Worm (Caenorhabditis elegans) whole organism, mixed stage, embryonic: ENCODE results near the gene B0334.4.
A peak's percentile ranks its signal among the peaks of the same experiment; 100 is the strongest.

ENCODE experiments used
- M03D4.4 ChIP-seq: sonication (generic microtip); optimal IDR thresholded peaks from 2 replicates; lab custom pipeline; 2017; ENCODE audit warnings: mild to moderate bottlenecking, missing genetic modification characterization, missing compliant biosample characterization
- bed-3 ChIP-seq: fragments of 200-800 bp; sonication (Bioruptor generic); optimal IDR thresholded peaks from 3 replicates; lab custom pipeline; 2018; ENCODE audit warnings: mild to moderate bottlenecking, missing genetic modification characterization, moderate library complexity, missing compliant biosample characterization
- blmp-1 ChIP-seq: fragments of 150-350 bp; optimal IDR thresholded peaks from 2 replicates; lab custom pipeline; 2014; ENCODE audit warnings: missing biosample characterization, missing genetic modification characterization
- ceh-39 ChIP-seq: fragments of 150-350 bp; optimal IDR thresholded peaks from 2 replicates; lab custom pipeline; 2014; ENCODE audit warnings: missing biosample characterization, missing genetic modification characterization
- ceh-43 ChIP-seq: fragments of 200-800 bp; sonication (Bioruptor generic); optimal IDR thresholded peaks from 2 replicates; lab custom pipeline; 2018; ENCODE audit warnings: mild to moderate bottlenecking, missing genetic modification characterization, moderate library complexity, missing compliant biosample characterization
- ceh-83 ChIP-seq: fragments of 200-800 bp; sonication (Bioruptor generic); optimal IDR thresholded peaks from 2 replicates; lab custom pipeline; 2018; ENCODE audit warnings: mild to moderate bottlenecking, missing genetic modification characterization, missing compliant biosample characterization
- ces-1 ChIP-seq: fragments of 150-350 bp; optimal IDR thresholded peaks from 2 replicates; lab custom pipeline; 2014; ENCODE audit warnings: missing biosample characterization, missing genetic modification reagents, missing genetic modification characterization
- cnd-1 ChIP-seq: fragments of 200-800 bp; sonication (Bioruptor generic); optimal IDR thresholded peaks from 2 replicates; lab custom pipeline; 2018; ENCODE audit warnings: mild to moderate bottlenecking, missing genetic modification characterization, missing compliant biosample characterization
- drap-1 ChIP-seq: fragments of 200-800 bp; sonication (Bioruptor generic); optimal IDR thresholded peaks from 3 replicates; lab custom pipeline; 2018; ENCODE audit warnings: mild to moderate bottlenecking, missing genetic modification characterization, missing compliant biosample characterization
- elt-1 ChIP-seq: sonication (generic microtip); optimal IDR thresholded peaks from 2 replicates; lab custom pipeline; 2017; ENCODE audit warnings: missing genetic modification characterization, mild to moderate bottlenecking, missing compliant biosample characterization, antibody characterized with exemption, moderate library complexity, borderline replicate concordance; ENCODE audit not compliant: insufficient read depth
- elt-3 ChIP-seq: fragments of 150-350 bp; optimal IDR thresholded peaks from 2 replicates; lab custom pipeline; 2014; ENCODE audit warnings: missing biosample characterization, missing genetic modification characterization
- flh-1 ChIP-seq: fragments of 200-800 bp; sonication (Bioruptor generic); optimal IDR thresholded peaks from 2 replicates; lab custom pipeline; 2018; ENCODE audit warnings: mild to moderate bottlenecking, missing genetic modification characterization, moderate library complexity, missing compliant biosample characterization
- ham-2 ChIP-seq: fragments of 200-800 bp; sonication (Bioruptor generic); optimal IDR thresholded peaks from 2 replicates; lab custom pipeline; 2018; ENCODE audit warnings: mild to moderate bottlenecking, missing genetic modification characterization, missing compliant biosample characterization
- hlh-1 ChIP-seq: fragments of 150-350 bp; optimal IDR thresholded peaks from 2 replicates; lab custom pipeline; 2014; ENCODE audit warnings: missing biosample characterization, missing genetic modification reagents, missing genetic modification characterization
- lin-13 ChIP-seq: fragments of 150-350 bp; optimal IDR thresholded peaks from 2 replicates; lab custom pipeline; 2014; ENCODE audit warnings: missing biosample characterization, missing genetic modification characterization
- lin-32 ChIP-seq: fragments of 200-800 bp; sonication (Bioruptor generic); optimal IDR thresholded peaks from 2 replicates; lab custom pipeline; 2018; ENCODE audit warnings: mild to moderate bottlenecking, missing genetic modification characterization, missing compliant biosample characterization
- lsy-2 ChIP-seq: fragments of 150-350 bp; optimal IDR thresholded peaks from 2 replicates; lab custom pipeline; 2014; ENCODE audit warnings: missing biosample characterization, missing genetic modification characterization
- mab-5 ChIP-seq: fragments of 150-350 bp; optimal IDR thresholded peaks from 2 replicates; lab custom pipeline; 2014; ENCODE audit warnings: missing biosample characterization, missing genetic modification characterization
- mep-1 ChIP-seq: fragments of 150-350 bp; optimal IDR thresholded peaks from 2 replicates; lab custom pipeline; 2017; ENCODE audit warnings: missing biosample characterization, missing genetic modification reagents, missing genetic modification characterization, inconsistent platforms
- mls-2 ChIP-seq: sonication (generic microtip); optimal IDR thresholded peaks from 2 replicates; lab custom pipeline; 2016; ENCODE audit warnings: mild to moderate bottlenecking, missing genetic modification characterization, moderate library complexity, missing compliant biosample characterization
- nhr-12 ChIP-seq: fragments of 150-350 bp; optimal IDR thresholded peaks from 2 replicates; lab custom pipeline; 2014; ENCODE audit warnings: missing biosample characterization, missing genetic modification characterization
- nhr-2 ChIP-seq: fragments of 150-350 bp; optimal IDR thresholded peaks from 2 replicates; lab custom pipeline; 2014; ENCODE audit warnings: missing biosample characterization, missing genetic modification characterization
- nhr-237 ChIP-seq: fragments of 150-350 bp; optimal IDR thresholded peaks from 2 replicates; lab custom pipeline; 2014; ENCODE audit warnings: missing biosample characterization, missing genetic modification characterization
- nhr-28 ChIP-seq: fragments of 150-350 bp; optimal IDR thresholded peaks from 2 replicates; lab custom pipeline; 2014; ENCODE audit warnings: missing biosample characterization, missing genetic modification characterization
- nhr-76 ChIP-seq: sonication (generic microtip); optimal IDR thresholded peaks from 2 replicates; lab custom pipeline; 2017; ENCODE audit warnings: missing biosample characterization, missing genetic modification characterization
- pha-4 ChIP-seq: fragments of 150-350 bp; optimal IDR thresholded peaks from 2 replicates; lab custom pipeline; 2018; ENCODE audit warnings: missing biosample characterization, missing genetic modification reagents, missing genetic modification characterization
- sem-2 ChIP-seq: fragments of 200-800 bp; sonication (Bioruptor generic); optimal IDR thresholded peaks from 2 replicates; lab custom pipeline; 2018; ENCODE audit warnings: mild to moderate bottlenecking, missing genetic modification characterization, missing compliant biosample characterization
- snpc-4 ChIP-seq: fragments of 150-350 bp; optimal IDR thresholded peaks from 2 replicates; lab custom pipeline; 2014; ENCODE audit warnings: missing biosample characterization, missing genetic modification characterization
- sptf-1 ChIP-seq: sonication (generic microtip); optimal IDR thresholded peaks from 2 replicates; lab custom pipeline; 2017; ENCODE audit warnings: mild to moderate bottlenecking, missing genetic modification characterization, moderate library complexity, missing compliant biosample characterization
- tbx-8 ChIP-seq: fragments of 200-800 bp; sonication (Bioruptor generic); optimal IDR thresholded peaks from 2 replicates; lab custom pipeline; 2018; ENCODE audit warnings: mild to moderate bottlenecking, missing genetic modification characterization, moderate library complexity, missing compliant biosample characterization
- unc-120 ChIP-seq: sonication (generic microtip); optimal IDR thresholded peaks from 2 replicates; lab custom pipeline; 2017; ENCODE audit warnings: missing genetic modification characterization, missing compliant biosample characterization; ENCODE audit not compliant: poor library complexity, severe bottlenecking
- unc-39 ChIP-seq: fragments of 150-350 bp; optimal IDR thresholded peaks from 2 replicates; lab custom pipeline; 2014; ENCODE audit warnings: missing biosample characterization, missing genetic modification characterization
- unc-62 ChIP-seq: fragments of 150-350 bp; optimal IDR thresholded peaks from 2 replicates; lab custom pipeline; 2014; ENCODE audit warnings: missing biosample characterization, missing genetic modification reagents, missing genetic modification characterization
- zip-8 ChIP-seq: fragments of 150-350 bp; optimal IDR thresholded peaks from 2 replicates; lab custom pipeline; 2014; ENCODE audit warnings: missing biosample characterization, missing genetic modification characterization
- ztf-11 ChIP-seq: fragments of 150-350 bp; optimal IDR thresholded peaks from 2 replicates; lab custom pipeline; 2014; ENCODE audit warnings: missing biosample characterization, missing genetic modification characterization

The B0334.4 gene

DNA sequence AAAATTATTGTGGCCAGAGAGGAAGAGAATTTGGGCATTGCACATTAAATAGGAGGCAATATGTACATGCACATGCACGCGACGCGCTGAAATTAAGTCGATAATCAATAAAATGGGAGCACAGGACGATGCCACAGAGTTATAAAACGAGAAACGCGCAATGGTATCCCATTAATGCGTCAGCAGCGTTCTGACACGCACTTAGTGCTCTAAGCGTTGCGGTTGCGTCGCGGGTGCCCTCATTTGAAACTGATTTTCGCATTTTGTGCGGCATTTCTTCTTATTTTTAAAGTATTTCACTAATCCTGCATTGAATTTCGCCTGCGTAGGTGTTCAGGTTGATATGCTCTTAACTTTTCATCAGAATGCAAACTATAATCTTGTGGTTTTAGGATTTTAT is 42.5 kb upstream of the B0334.4 start, which contains the start of gene rsp-1:
Gene rsp-1, plus strand, starts transcription at position 338 of the 400 bp plus-strand sequence.
- TF ChIP-seq nhr-237 (tag; lab: Kevin White, UChicago), result peak; percentile 72
- TF ChIP-seq lin-32 (GFP tag; lab: Kevin White, UChicago), result peak; percentile 20
- TF ChIP-seq unc-62 (GFP tag; lab: Kevin White, UChicago), result peak; percentile 43
- TF ChIP-seq M03D4.4, result peak; percentile 37
- TF ChIP-seq ceh-83 (GFP tag; lab: Kevin White, UChicago), result no peak
- TF ChIP-seq nhr-28, result no peak
- TF ChIP-seq drap-1, result peak; percentile 39
- TF ChIP-seq mab-5 (tag; lab: Kevin White, UChicago), result no peak
- no peak for TF ChIP-seq unc-39 (tag; lab: Kevin White, UChicago)
- peak; percentile 79 for TF ChIP-seq ceh-39 (tag; lab: Kevin White, UChicago)
- TF ChIP-seq sem-2 (GFP tag; lab: Kevin White, UChicago), result no peak
- TF ChIP-seq sptf-1 (tag; lab: Kevin White, UChicago), result peak; percentile 90
- TF ChIP-seq ham-2 (GFP tag; lab: Kevin White, UChicago), result no peak
- peak; percentile 44 for TF ChIP-seq hlh-1 (tag; lab: Kevin White, UChicago)
- peak; percentile 75 for TF ChIP-seq ztf-11
- peak; percentile 66 for TF ChIP-seq cnd-1 (tag; lab: Kevin White, UChicago)
- peak; percentile 93 for TF ChIP-seq lin-13 (tag; lab: Kevin White, UChicago)
- TF ChIP-seq tbx-8 (GFP tag; lab: Kevin White, UChicago), result peak; percentile 15
- peak; percentile 96 for TF ChIP-seq pha-4
- TF ChIP-seq nhr-2, result no peak
- peak; percentile 53 for TF ChIP-seq ceh-43
- peak; percentile 67 for TF ChIP-seq ces-1
- TF ChIP-seq snpc-4 (tag; lab: Kevin White, UChicago), result no peak
- TF ChIP-seq bed-3 (GFP tag; lab: Kevin White, UChicago), result no peak
- peak; percentile 80 for TF ChIP-seq lsy-2
- peak; percentile 86 for TF ChIP-seq mep-1 (tag; lab: Kevin White, UChicago)
- TF ChIP-seq flh-1 (GFP tag; lab: Kevin White, UChicago), result no peak
- peak; percentile 81 for TF ChIP-seq mls-2 (tag; lab: Kevin White, UChicago)
- peak; percentile 31 for TF ChIP-seq unc-120 (tag; lab: Kevin White, UChicago)
- TF ChIP-seq zip-8 (tag; lab: Kevin White, UChicago), result no peak
- TF ChIP-seq elt-1 (tag; lab: Kevin White, UChicago), result no peak
- no peak for TF ChIP-seq nhr-12
- TF ChIP-seq blmp-1 (tag; lab: Kevin White, UChicago), result no peak
- TF ChIP-seq nhr-76 (tag; lab: Kevin White, UChicago), result no peak
- TF ChIP-seq elt-3 (tag; lab: Kevin White, UChicago), result peak; percentile 40

DNA sequence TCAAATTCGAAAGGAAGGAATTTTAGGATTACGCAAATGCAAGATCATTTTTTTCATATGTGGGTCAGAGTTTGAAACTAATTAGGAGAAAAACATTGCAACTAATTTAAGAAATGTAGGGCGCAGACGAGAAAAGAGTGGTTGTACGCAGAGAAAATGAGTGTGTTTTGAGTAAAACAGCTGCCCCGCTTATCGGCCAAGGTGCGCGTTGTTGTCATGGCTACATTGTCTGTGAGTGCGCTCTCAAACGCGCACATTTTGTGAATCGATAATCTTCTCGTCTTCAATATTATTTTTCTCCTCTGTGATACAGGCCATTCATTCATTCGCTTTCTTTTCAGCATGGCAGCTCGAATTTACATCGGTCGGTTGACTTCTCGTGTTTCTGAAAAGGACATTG is 41.9 kb upstream of the B0334.4 start:
- TF ChIP-seq pha-4 (no peak), nhr-237 (tag; lab: Kevin White, UChicago) (no peak), nhr-76 (tag; lab: Kevin White, UChicago) (no peak), ceh-43 (no peak), unc-39 (tag; lab: Kevin White, UChicago) (no peak), M03D4.4 (no peak), mab-5 (tag; lab: Kevin White, UChicago) (no peak), hlh-1 (tag; lab: Kevin White, UChicago) (peak; percentile 24), mls-2 (tag; lab: Kevin White, UChicago) (no peak), drap-1 (no peak), unc-62 (GFP tag; lab: Kevin White, UChicago) (no peak), sptf-1 (tag; lab: Kevin White, UChicago) (no peak), tbx-8 (GFP tag; lab: Kevin White, UChicago) (no peak), unc-120 (tag; lab: Kevin White, UChicago) (no peak), cnd-1 (tag; lab: Kevin White, UChicago) (no peak), ceh-39 (tag; lab: Kevin White, UChicago) (peak; percentile 9), ham-2 (GFP tag; lab: Kevin White, UChicago) (no peak)

DNA sequence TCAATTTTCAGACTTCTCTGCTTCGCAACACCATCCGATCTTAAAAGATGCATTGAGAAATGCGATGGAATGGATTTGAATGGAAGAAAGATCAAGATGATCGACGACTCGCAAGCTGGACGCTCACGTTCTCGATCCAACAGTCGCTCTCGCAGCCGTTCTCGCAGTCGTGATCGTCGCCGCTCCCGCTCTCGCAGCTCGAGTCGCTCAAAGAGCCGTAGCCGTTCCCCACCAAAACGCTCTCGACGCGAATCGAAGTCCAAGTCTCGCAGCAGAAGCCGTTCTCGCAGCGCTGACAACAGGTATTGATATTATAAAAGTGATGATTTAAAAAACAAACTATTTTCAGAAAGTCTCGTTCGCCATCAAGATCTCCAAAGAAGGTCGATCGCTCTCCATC is 40.4 kb upstream of the B0334.4 start:
- no peak for TF ChIP-seq unc-39 (tag; lab: Kevin White, UChicago)
- no peak for TF ChIP-seq ces-1
- no peak for TF ChIP-seq M03D4.4
- no peak for TF ChIP-seq ceh-39 (tag; lab: Kevin White, UChicago)
- TF ChIP-seq cnd-1 (tag; lab: Kevin White, UChicago), result no peak
- TF ChIP-seq hlh-1 (tag; lab: Kevin White, UChicago), result no peak
- no peak for TF ChIP-seq unc-120 (tag; lab: Kevin White, UChicago)
- no peak for TF ChIP-seq elt-3 (tag; lab: Kevin White, UChicago)
- TF ChIP-seq mep-1 (tag; lab: Kevin White, UChicago), result no peak
- TF ChIP-seq lin-32 (GFP tag; lab: Kevin White, UChicago), result no peak
- no peak for TF ChIP-seq mab-5 (tag; lab: Kevin White, UChicago)
- TF ChIP-seq ham-2 (GFP tag; lab: Kevin White, UChicago), result no peak
- TF ChIP-seq ceh-83 (GFP tag; lab: Kevin White, UChicago), result no peak
- no peak for TF ChIP-seq tbx-8 (GFP tag; lab: Kevin White, UChicago)
- TF ChIP-seq zip-8 (tag; lab: Kevin White, UChicago), result no peak
- TF ChIP-seq nhr-2, result no peak
- TF ChIP-seq ztf-11, result no peak
